Worm (Caenorhabditis elegans) whole organism, late embryonic: Measurements from ENCODE around the gene ser-7.

Source experiments
- ama-1 ChIP-seq: fragments of 150-350 bp; optimal IDR thresholded peaks from 2 replicates; lab custom pipeline; 2014
- ceh-24 ChIP-seq: sonication (generic microtip); optimal IDR thresholded peaks from 2 replicates; lab custom pipeline; 2016; ENCODE audit warnings: mild to moderate bottlenecking, missing genetic modification characterization, missing compliant biosample characterization
- ceh-34 ChIP-seq: sonication (generic microtip); optimal IDR thresholded peaks from 2 replicates; lab custom pipeline; 2016; ENCODE audit warnings: mild to moderate bottlenecking, missing genetic modification characterization, missing compliant biosample characterization
- ceh-9 ChIP-seq: sonication (generic microtip); optimal IDR thresholded peaks from 2 replicates; lab custom pipeline; 2016; ENCODE audit warnings: mild to moderate bottlenecking, missing genetic modification characterization, inconsistent platforms, missing compliant biosample characterization
- elt-4 ChIP-seq: sonication (generic microtip); optimal IDR thresholded peaks from 2 replicates; lab custom pipeline; 2016; ENCODE audit warnings: missing genetic modification characterization, missing compliant biosample characterization
- fkh-10 ChIP-seq: fragments of 150-350 bp; optimal IDR thresholded peaks from 2 replicates; lab custom pipeline; 2014; ENCODE audit warnings: missing biosample characterization, missing genetic modification reagents, missing genetic modification characterization
- hlh-30 ChIP-seq: sonication (generic microtip); optimal IDR thresholded peaks from 2 replicates; lab custom pipeline; 2017; ENCODE audit warnings: antibody characterized with exemption, missing genetic modification characterization, missing compliant biosample characterization; ENCODE audit not compliant: insufficient read depth
- hlh-8 ChIP-seq: sonication (generic microtip); optimal IDR thresholded peaks from 2 replicates; lab custom pipeline; 2016; ENCODE audit warnings: missing genotype, missing genetic modification characterization, missing compliant biosample characterization
- nfya-1 ChIP-seq: sonication (generic microtip); optimal IDR thresholded peaks from 2 replicates; lab custom pipeline; 2017; ENCODE audit warnings: missing genetic modification characterization, mild to moderate bottlenecking, missing compliant biosample characterization, antibody characterized with exemption, moderate library complexity
- nhr-232 ChIP-seq: sonication (generic microtip); optimal IDR thresholded peaks from 2 replicates; lab custom pipeline; 2016; ENCODE audit warnings: missing genetic modification characterization, missing compliant biosample characterization
- pat-9 ChIP-seq: fragments of 200-800 bp; sonication (Bioruptor generic); optimal IDR thresholded peaks from 2 replicates; lab custom pipeline; 2018; ENCODE audit warnings: mild to moderate bottlenecking, missing genetic modification characterization, moderate library complexity, missing compliant biosample characterization
- ref-2 ChIP-seq: sonication (generic microtip); optimal IDR thresholded peaks from 2 replicates; lab custom pipeline; 2016; ENCODE audit warnings: missing genetic modification characterization, missing compliant biosample characterization

ce11 chrX:2727681-2728080 lies 54.3 kb downstream of the ser-7 start:
- no peak for TF ChIP-seq ceh-9 (tag; lab: Kevin White, UChicago)
- TF ChIP-seq ref-2 (tag; lab: Kevin White, UChicago) = no peak
- no peak for TF ChIP-seq ceh-34 (tag; lab: Kevin White, UChicago)
- peak; percentile 7 for TF ChIP-seq fkh-10 (GFP tag; lab: Kevin White, UChicago)
- TF ChIP-seq pat-9 (tag; lab: Kevin White, UChicago) = no peak
- no peak for TF ChIP-seq hlh-30 (tag; lab: Kevin White, UChicago)
- no peak for TF ChIP-seq hlh-8
- TF ChIP-seq nfya-1 (tag; lab: Kevin White, UChicago) = no peak
- TF ChIP-seq elt-4 (tag; lab: Kevin White, UChicago) = no peak
- no peak for TF ChIP-seq nhr-232 (tag; lab: Kevin White, UChicago)
- TF ChIP-seq ama-1 = no peak
- TF ChIP-seq ceh-24 = no peak
